Fruit fly (Drosophila melanogaster) whole organism, embryonic: ENCODE data around the gene CG45045.

ENCODE experiments used
- Dfd ChIP-seq, 2 experiments: fragments of >200 bp; optimal IDR thresholded peaks; 2 replicates each; lab custom pipeline; 2017; ENCODE audit warnings: missing biosample characterization in 2 of 2, missing genetic modification characterization in 2 of 2
- Dip3 ChIP-seq: fragments of 200-800 bp; sonication (Bioruptor generic); optimal IDR thresholded peaks from 3 replicates; lab custom pipeline; 2016; ENCODE audit warnings: missing biosample characterization, missing genetic modification characterization
- Kr ChIP-seq: fragments of 200-800 bp; sonication (Bioruptor generic); optimal IDR thresholded peaks from 2 replicates; lab custom pipeline; 2017; ENCODE audit warnings: missing biosample characterization, mild to moderate bottlenecking, missing genetic modification characterization
- Lhr ChIP-seq: fragments of 200-800 bp; sonication (Bioruptor generic); optimal IDR thresholded peaks from 3 replicates; lab custom pipeline; 2017; ENCODE audit warnings: mild to moderate bottlenecking, missing biosample characterization, missing genetic modification reagents, missing genetic modification characterization
- btn ChIP-seq: fragments of 200-800 bp; sonication (Bioruptor generic); optimal IDR thresholded peaks from 2 replicates; lab custom pipeline; 2016; ENCODE audit warnings: missing biosample characterization, missing genetic modification characterization
- unpg ChIP-seq: fragments of 200-800 bp; sonication (Bioruptor generic); optimal IDR thresholded peaks from 3 replicates; lab custom pipeline; 2018; ENCODE audit warnings: missing biosample characterization, mild to moderate bottlenecking, missing genetic modification characterization, moderate library complexity

- TF ChIP-seq Dip3 (GFP tag; lab: Kevin White, UChicago) (no peak), Kr (GFP tag; lab: Kevin White, UChicago) (no peak), Lhr (GFP tag; lab: Kevin White, UChicago) (no peak), Dfd (GFP tag; optimal IDR thresholded peaks at IDR 0.05; lab: Kevin White, UChicago) (no peak), btn (GFP tag; lab: Kevin White, UChicago) (no peak), unpg (GFP tag; lab: Kevin White, UChicago) (no peak)
Measured at dm6 chr3R:17656923-17657322, 10.4 kb upstream of the CG45045 start.
